Worm (Caenorhabditis elegans): ENCODE data around the gene AH9.4.

DNA sequence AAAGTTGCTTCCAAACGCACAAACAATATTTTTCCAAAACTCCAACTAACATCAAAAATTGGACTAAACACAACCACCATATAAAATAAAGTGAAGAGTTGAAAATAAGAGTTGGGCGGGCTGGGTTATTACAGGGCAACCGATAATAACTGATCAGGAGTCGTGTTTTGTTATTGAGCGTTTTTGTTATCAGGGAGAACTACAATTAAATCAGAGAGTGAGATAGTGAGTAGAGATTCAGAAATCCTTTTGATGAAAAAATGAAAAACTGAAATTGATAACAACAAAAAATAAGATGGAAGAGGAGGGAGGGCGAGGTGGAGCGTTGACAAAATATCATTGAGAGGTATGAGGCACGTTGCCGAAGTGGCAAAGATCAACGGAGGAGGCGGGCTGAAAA, 46.4 kb upstream of the AH9.4 start:
- TF ChIP-seq him-1 (tag; optimal IDR thresholded peaks at IDR 0.05) (no peak), W03F9.2 (tag; optimal IDR thresholded peaks at IDR 0.05) (no peak)
